Fruit fly (Drosophila melanogaster) whole organism, prepupa: Measurements from ENCODE around the gene yata.

ENCODE experiments used
- CG8319 ChIP-seq: fragments of 200-800 bp; sonication (Bioruptor generic); optimal IDR thresholded peaks from 3 replicates; lab custom pipeline; 2016; ENCODE audit warnings: missing biosample characterization, missing genetic modification characterization
- Gug ChIP-seq: fragments of 200-800 bp; sonication (Bioruptor generic); IDR thresholded peaks from 2 replicates; pipeline ENCODE4 v1.3.6; 2022; ENCODE audit warnings: missing biosample characterization, missing genetic modification characterization
- Lpt ChIP-seq: fragments of 200-800 bp; sonication (Bioruptor generic); optimal IDR thresholded peaks from 3 replicates; lab custom pipeline; 2016; ENCODE audit warnings: missing biosample characterization, missing genetic modification characterization
- eg ChIP-seq: fragments of 200-800 bp; sonication (Bioruptor generic); IDR thresholded peaks from 3 replicates; pipeline ENCODE4 v1.3.6; 2022; ENCODE audit warnings: missing biosample characterization, missing genetic modification characterization
- esn ChIP-seq: fragments of 200-800 bp; sonication (Bioruptor generic); optimal IDR thresholded peaks from 2 replicates; lab custom pipeline; 2016; ENCODE audit warnings: missing biosample characterization, mild to moderate bottlenecking, missing genetic modification characterization, moderate library complexity
- fkh ChIP-seq: fragments of 200-800 bp; sonication (Bioruptor generic); optimal IDR thresholded peaks from 3 replicates; lab custom pipeline; 2017; ENCODE audit warnings: missing biosample characterization, mild to moderate bottlenecking, missing genetic modification characterization, moderate library complexity

dm6 chr3R:29758129-29758733 is 9.2 kb downstream of the yata start:
- TF ChIP-seq Lpt (GFP tag; lab: Kevin White, UChicago) (peak; percentile 38), CG8319 (GFP tag; lab: Kevin White, UChicago) (peak; percentile 45), eg (GFP tag; lab: Robert Waterston, UW) (peak; percentile 84), Gug (peak; percentile 68), esn (GFP tag; lab: Kevin White, UChicago) (peak; percentile 57), fkh (no peak)
